Fruit fly (Drosophila melanogaster): ENCODE data around the gene CG17192.

- TF ChIP-seq Gug (GFP tag; IDR thresholded peaks at IDR 0.05) (no peak), Hr4 (GFP tag; optimal IDR thresholded peaks at IDR 0.05) (no peak), CG10631 (GFP tag; optimal IDR thresholded peaks at IDR 0.05) (no peak), CG32006 (GFP tag; optimal IDR thresholded peaks at IDR 0.05) (no peak), CG7368 (GFP tag; optimal IDR thresholded peaks at IDR 0.05) (no peak), eg (GFP tag; IDR thresholded peaks at IDR 0.05) (no peak), Hr39 (GFP tag; optimal IDR thresholded peaks at IDR 0.05) (no peak), CG1621 (tag; optimal IDR thresholded peaks at IDR 0.05) (no peak), CG10669 (GFP tag; optimal IDR thresholded peaks at IDR 0.05) (no peak), topi (GFP tag; optimal IDR thresholded peaks at IDR 0.05) (no peak), Hr38 (GFP tag; optimal IDR thresholded peaks at IDR 0.05) (no peak), Met (GFP tag; optimal IDR thresholded peaks at IDR 0.05) (no peak), Blimp-1 (GFP tag; optimal IDR thresholded peaks at IDR 0.05) (no peak), CG3032 (tag; optimal IDR thresholded peaks at IDR 0.05) (no peak)
Measured at dm6 chr3R:26999452-26999851, 18.6 kb downstream of the CG17192 start, which contains the start of gene CG31077.
